Worm (Caenorhabditis elegans) whole organism, L2 larva: ENCODE results near the gene irld-42.
A peak's percentile ranks its signal among the peaks of the same experiment; 100 is the strongest.

Experiments
- C34F6.9 ChIP-seq: fragments of 150-350 bp; optimal IDR thresholded peaks from 2 replicates; lab custom pipeline; 2014; ENCODE audit warnings: missing biosample characterization, missing genetic modification characterization
- F13H6.1 ChIP-seq: sonication (generic microtip); optimal IDR thresholded peaks from 2 replicates; lab custom pipeline; 2016; ENCODE audit warnings: missing genetic modification characterization, missing compliant biosample characterization
- R02D3.7 ChIP-seq: fragments of 150-350 bp; optimal IDR thresholded peaks from 2 replicates; lab custom pipeline; 2014; ENCODE audit warnings: missing biosample characterization, missing genetic modification characterization
- Y55F3AM.14 ChIP-seq: fragments of 200-800 bp; sonication (Bioruptor generic); optimal IDR thresholded peaks from 2 replicates; lab custom pipeline; 2018; ENCODE audit warnings: mild to moderate bottlenecking, missing genetic modification characterization, missing compliant biosample characterization
- ZK546.5 ChIP-seq: sonication (generic microtip); optimal IDR thresholded peaks from 2 replicates; lab custom pipeline; 2017; ENCODE audit warnings: missing biosample characterization, missing genetic modification characterization
- aly-2 ChIP-seq: fragments of 150-350 bp; optimal IDR thresholded peaks from 2 replicates; lab custom pipeline; 2014; ENCODE audit warnings: missing biosample characterization, missing genetic modification characterization
- ama-1 ChIP-seq: fragments of 150-350 bp; optimal IDR thresholded peaks from 2 replicates; lab custom pipeline; 2018; ENCODE audit warnings: inconsistent platforms
- ceh-16 ChIP-seq: fragments of 150-350 bp; optimal IDR thresholded peaks from 2 replicates; lab custom pipeline; 2014; ENCODE audit warnings: missing biosample characterization, missing genetic modification characterization
- egl-27 ChIP-seq: sonication (generic microtip); optimal IDR thresholded peaks from 3 replicates; lab custom pipeline; 2017; ENCODE audit warnings: missing biosample characterization, missing genetic modification reagents, missing genetic modification characterization
- elt-3 ChIP-seq: sonication (generic microtip); optimal IDR thresholded peaks from 2 replicates; lab custom pipeline; 2017; ENCODE audit warnings: missing biosample characterization, missing genetic modification characterization
- fos-1 ChIP-seq: fragments of 150-350 bp; optimal IDR thresholded peaks from 2 replicates; lab custom pipeline; 2014; ENCODE audit warnings: missing biosample characterization, missing genetic modification characterization
- gmeb-1 ChIP-seq: fragments of 150-350 bp; optimal IDR thresholded peaks from 2 replicates; lab custom pipeline; 2014; ENCODE audit warnings: missing biosample characterization, missing genetic modification characterization
- lin-11 ChIP-seq: fragments of 150-350 bp; sonication (generic microtip); optimal IDR thresholded peaks from 2 replicates; lab custom pipeline; 2014; ENCODE audit warnings: missing biosample characterization, missing genetic modification characterization, inconsistent platforms, mixed read lengths
- lin-13 ChIP-seq: fragments of 150-350 bp; optimal IDR thresholded peaks from 2 replicates; lab custom pipeline; 2014; ENCODE audit warnings: missing biosample characterization, missing genetic modification reagents, missing genetic modification characterization
- lin-39 ChIP-seq: fragments of 150-350 bp; optimal IDR thresholded peaks from 2 replicates; lab custom pipeline; 2014; ENCODE audit warnings: missing biosample characterization, missing genetic modification reagents, missing genetic modification characterization
- mab-5 ChIP-seq: fragments of 150-350 bp; optimal IDR thresholded peaks from 2 replicates; lab custom pipeline; 2014; ENCODE audit warnings: missing biosample characterization, missing genetic modification characterization
- nhr-10 ChIP-seq: sonication (generic microtip); optimal IDR thresholded peaks from 2 replicates; lab custom pipeline; 2017; ENCODE audit warnings: missing biosample characterization, missing genetic modification characterization
- nhr-11 ChIP-seq: fragments of 150-350 bp; optimal IDR thresholded peaks from 2 replicates; lab custom pipeline; 2014; ENCODE audit warnings: missing biosample characterization, missing genetic modification characterization
- nhr-12 ChIP-seq: fragments of 150-350 bp; optimal IDR thresholded peaks from 2 replicates; lab custom pipeline; 2014; ENCODE audit warnings: missing biosample characterization, missing genetic modification characterization
- nhr-129 ChIP-seq: fragments of 150-350 bp; optimal IDR thresholded peaks from 2 replicates; lab custom pipeline; 2014; ENCODE audit warnings: missing biosample characterization, missing genetic modification characterization
- nhr-23 ChIP-seq: fragments of 150-350 bp; optimal IDR thresholded peaks from 2 replicates; lab custom pipeline; 2014; ENCODE audit warnings: missing biosample characterization, missing genetic modification reagents, missing genetic modification characterization
- nhr-237 ChIP-seq: fragments of 150-350 bp; optimal IDR thresholded peaks from 2 replicates; lab custom pipeline; 2014; ENCODE audit warnings: missing biosample characterization, missing genetic modification characterization
- nhr-25 ChIP-seq: fragments of 150-350 bp; sonication (generic microtip); optimal IDR thresholded peaks from 3 replicates; lab custom pipeline; 2014; ENCODE audit warnings: missing biosample characterization, missing genetic modification characterization
- nhr-6 ChIP-seq: fragments of 150-350 bp; optimal IDR thresholded peaks from 2 replicates; lab custom pipeline; 2014; ENCODE audit warnings: missing biosample characterization, missing genetic modification characterization
- nhr-77 ChIP-seq: fragments of 150-350 bp; optimal IDR thresholded peaks from 2 replicates; lab custom pipeline; 2014; ENCODE audit warnings: missing biosample characterization, missing genetic modification characterization
- sem-4 ChIP-seq: fragments of 150-350 bp; optimal IDR thresholded peaks from 2 replicates; lab custom pipeline; 2014; ENCODE audit warnings: missing biosample characterization, missing genetic modification reagents, missing genetic modification characterization
- skn-1 ChIP-seq: sonication (generic microtip); optimal IDR thresholded peaks from 2 replicates; lab custom pipeline; 2017; ENCODE audit warnings: missing biosample characterization, missing genetic modification characterization
- sma-9 ChIP-seq, 2 experiments: fragments of 150-350 bp in 1 of 2; sonication (generic microtip) in 1 of 2; optimal IDR thresholded peaks; 2 replicates each; lab custom pipeline; 2014 to 2016; ENCODE audit warnings: missing genetic modification characterization in 2 of 2, mild to moderate bottlenecking in 1 of 2, missing biosample characterization in 1 of 2, missing compliant biosample characterization in 1 of 2, missing genetic modification reagents in 1 of 2, moderate library complexity in 1 of 2
- unc-39 ChIP-seq: fragments of 150-350 bp; optimal IDR thresholded peaks from 2 replicates; lab custom pipeline; 2014; ENCODE audit warnings: missing biosample characterization, missing genetic modification characterization
- unc-55 ChIP-seq: fragments of 150-350 bp; sonication (generic microtip); optimal IDR thresholded peaks from 3 replicates; lab custom pipeline; 2014; ENCODE audit warnings: missing biosample characterization, missing genetic modification reagents, missing genetic modification characterization
- unc-62 ChIP-seq: fragments of 150-350 bp; optimal IDR thresholded peaks from 2 replicates; lab custom pipeline; 2014; ENCODE audit warnings: missing biosample characterization, missing genetic modification reagents, missing genetic modification characterization
- zag-1 ChIP-seq: fragments of 150-350 bp; optimal IDR thresholded peaks from 2 replicates; lab custom pipeline; 2014; ENCODE audit warnings: missing biosample characterization, missing genetic modification characterization
- ztf-1 ChIP-seq: fragments of 200-800 bp; sonication (Bioruptor generic); conservative IDR thresholded peaks from 2 replicates; pipeline ENCODE4 v1.3.6; 2022; ENCODE audit warnings: missing genetic modification characterization, missing compliant biosample characterization
- ztf-11 ChIP-seq: sonication (generic microtip); optimal IDR thresholded peaks from 2 replicates; lab custom pipeline; 2017; ENCODE audit warnings: missing biosample characterization, missing genetic modification characterization

The irld-42 gene

DNA sequence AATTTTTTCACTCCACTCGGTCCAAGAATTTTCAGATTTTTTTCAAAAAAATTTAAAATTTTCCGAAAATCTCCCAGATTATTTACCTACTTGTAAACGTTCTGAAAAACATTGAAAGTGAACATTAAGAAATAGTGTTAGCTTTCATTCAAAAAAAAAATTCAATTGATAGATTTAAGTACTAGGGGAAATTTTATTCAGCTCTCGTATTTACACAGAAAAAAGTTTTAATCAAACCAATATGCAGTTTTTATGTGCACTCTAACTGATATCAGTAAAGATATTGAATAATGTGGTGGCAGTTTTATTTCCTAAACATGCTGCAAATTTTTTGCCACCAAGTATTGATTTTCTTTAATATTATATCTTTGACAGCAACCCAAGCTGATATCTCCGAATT, at the start of gene irld-42:
Gene irld-42, plus strand, starts transcription at position 301 of the 400 bp plus-strand sequence.
- TF ChIP-seq unc-55 (GFP tag; lab: Kevin White, UChicago): no peak
- no peak for TF ChIP-seq lin-39 (tag; lab: Kevin White, UChicago)
- no peak for TF ChIP-seq nhr-25
- TF ChIP-seq nhr-12 (tag; lab: Kevin White, UChicago): no peak
- TF ChIP-seq ZK546.5 (tag; lab: Kevin White, UChicago): no peak
- no peak for TF ChIP-seq ceh-16 (tag; lab: Kevin White, UChicago)
- TF ChIP-seq egl-27 (tag; lab: Kevin White, UChicago): no peak
- TF ChIP-seq fos-1 (tag; lab: Kevin White, UChicago): no peak
- no peak for TF ChIP-seq aly-2
- no peak for TF ChIP-seq unc-39 (tag; lab: Kevin White, UChicago)
- no peak for TF ChIP-seq lin-13 (GFP tag; lab: Kevin White, UChicago)
- no peak for TF ChIP-seq nhr-11 (tag; lab: Kevin White, UChicago)
- no peak for TF ChIP-seq unc-62
- TF ChIP-seq C34F6.9 (tag; lab: Kevin White, UChicago): no peak
- no peak for TF ChIP-seq mab-5 (tag; lab: Kevin White, UChicago)
- TF ChIP-seq nhr-237: no peak
- TF ChIP-seq nhr-6 (tag; lab: Kevin White, UChicago): no peak
- no peak for TF ChIP-seq R02D3.7 (tag; lab: Kevin White, UChicago)

DNA sequence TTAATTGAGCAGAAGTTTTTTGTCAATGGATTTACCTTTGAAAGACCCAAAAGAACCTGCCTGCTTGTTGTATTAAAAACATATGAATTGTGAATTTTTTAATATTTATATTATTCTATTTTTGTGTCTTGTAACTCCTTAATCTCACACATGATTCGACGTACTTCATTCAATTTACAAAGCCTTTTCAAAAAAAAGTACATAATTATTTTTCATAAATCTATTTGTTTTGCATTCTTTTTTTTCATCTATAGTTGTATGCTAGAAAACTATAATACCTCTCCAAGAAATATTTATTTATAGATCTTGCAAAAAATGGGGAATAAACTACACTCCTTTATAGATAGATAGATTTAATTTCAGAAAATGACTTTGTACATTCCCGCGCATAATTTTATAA, 49.6 kb upstream of the irld-42 start, which contains the start of gene nhr-179:
Gene nhr-179, minus strand, starts transcription at position 101 of the 400 bp plus-strand sequence.
- no peak for TF ChIP-seq nhr-129
- TF ChIP-seq ztf-1 (GFP tag; lab: Robert Waterston, UW): no peak
- no peak for TF ChIP-seq ama-1 (lab: Kevin White, UChicago)
- TF ChIP-seq R02D3.7 (tag; lab: Kevin White, UChicago): no peak
- no peak for TF ChIP-seq nhr-10
- no peak for TF ChIP-seq sem-4 (tag; lab: Kevin White, UChicago)
- TF ChIP-seq fos-1 (tag; lab: Kevin White, UChicago): no peak
- TF ChIP-seq aly-2: no peak
- no peak for TF ChIP-seq nhr-23 (tag; lab: Kevin White, UChicago)
- no peak for TF ChIP-seq skn-1 (tag; lab: Kevin White, UChicago)
- no peak for TF ChIP-seq ceh-16 (tag; lab: Kevin White, UChicago)
- no peak for TF ChIP-seq nhr-12 (tag; lab: Kevin White, UChicago)
- TF ChIP-seq ztf-11 (tag; lab: Kevin White, UChicago): no peak

DNA sequence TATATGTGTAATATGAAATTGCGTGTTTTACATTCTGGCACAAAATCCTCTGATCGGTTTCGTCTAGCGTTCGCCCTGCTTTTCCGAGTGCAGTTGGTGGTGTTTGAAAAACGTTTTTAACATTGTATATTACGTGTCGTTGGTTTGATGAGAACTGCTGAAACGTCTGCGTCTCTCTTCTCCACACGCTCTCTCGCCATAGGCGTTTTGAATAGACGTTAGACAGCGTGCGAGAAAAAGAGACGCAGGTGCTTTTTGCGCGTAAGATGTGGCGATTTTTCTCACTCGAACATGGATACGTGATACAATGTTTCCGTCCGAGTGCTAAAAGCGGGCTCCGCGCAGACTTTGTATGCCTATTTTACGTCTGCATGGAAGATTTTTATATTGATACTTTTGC, 47.8 kb upstream of the irld-42 start:
- TF ChIP-seq unc-62 (no peak), sma-9 (GFP tag; optimal IDR thresholded peaks at IDR 0.05; lab: Kevin White, UChicago) (no peak), sma-9 (tag; optimal IDR thresholded peaks at IDR 0.05; lab: Kevin White, UChicago) (no peak), fos-1 (tag; lab: Kevin White, UChicago) (no peak), unc-55 (GFP tag; lab: Kevin White, UChicago) (no peak), aly-2 (no peak), gmeb-1 (tag; lab: Kevin White, UChicago) (no peak), lin-11 (tag; lab: Kevin White, UChicago) (no peak), ztf-1 (GFP tag; lab: Robert Waterston, UW) (no peak), elt-3 (tag; lab: Kevin White, UChicago) (no peak), nhr-11 (tag; lab: Kevin White, UChicago) (no peak), F13H6.1 (tag; lab: Kevin White, UChicago) (no peak), nhr-10 (no peak)

DNA sequence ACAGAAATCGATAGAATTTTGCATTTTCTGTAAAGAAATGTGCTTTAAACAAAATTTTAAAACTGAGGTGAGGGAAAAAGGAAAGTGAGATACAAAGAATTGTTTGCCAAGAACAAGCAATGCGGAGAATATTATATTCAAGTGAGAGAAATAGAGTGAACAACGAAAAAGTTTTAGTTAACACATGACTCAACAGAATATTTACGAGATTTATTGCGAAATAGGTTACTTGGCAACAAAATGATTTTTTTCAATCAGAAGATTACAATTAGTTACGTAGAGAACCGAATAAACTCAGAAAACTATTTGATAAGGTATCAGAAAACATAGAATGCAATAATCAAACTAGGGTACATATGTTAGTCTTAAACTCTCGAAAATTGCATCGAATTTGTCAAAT, 46.8 kb upstream of the irld-42 start, which contains the start of gene nhr-117:
Gene nhr-117, minus strand, starts transcription at position 27 of the 400 bp plus-strand sequence.
- TF ChIP-seq C34F6.9 (tag; lab: Kevin White, UChicago): peak; percentile 53
- TF ChIP-seq nhr-237: no peak
- TF ChIP-seq nhr-77 (tag; lab: Kevin White, UChicago): no peak
- peak; percentile 5 for TF ChIP-seq gmeb-1 (tag; lab: Kevin White, UChicago)
- TF ChIP-seq nhr-129: peak; percentile 27

DNA sequence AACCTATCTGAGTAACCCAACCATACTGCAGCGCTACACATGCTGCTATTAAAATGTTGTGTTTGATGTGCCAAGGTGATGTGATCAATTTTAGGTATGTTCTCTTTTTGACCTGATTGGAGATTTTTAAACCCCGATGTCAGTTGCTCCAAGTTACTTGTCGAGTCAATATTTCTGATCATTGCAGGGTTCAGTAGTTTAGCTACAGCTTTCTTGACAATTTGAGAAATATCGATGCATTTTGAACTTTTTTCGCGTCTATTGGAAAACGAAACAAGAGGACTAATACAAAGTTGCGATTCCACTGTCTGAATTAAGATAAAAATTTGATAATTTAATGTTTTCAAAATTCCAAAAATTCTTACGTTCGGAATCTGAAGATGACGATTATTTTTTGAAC, 44.9 kb upstream of the irld-42 start:
- no peak for TF ChIP-seq zag-1 (tag; lab: Kevin White, UChicago)
- TF ChIP-seq Y55F3AM.14 (GFP tag; lab: Kevin White, UChicago): no peak
